Worm (Caenorhabditis elegans): ENCODE data around the gene srd-32.
A peak's percentile ranks its signal among the peaks of the same experiment; 100 is the strongest.

srd-32 gene

DNA sequence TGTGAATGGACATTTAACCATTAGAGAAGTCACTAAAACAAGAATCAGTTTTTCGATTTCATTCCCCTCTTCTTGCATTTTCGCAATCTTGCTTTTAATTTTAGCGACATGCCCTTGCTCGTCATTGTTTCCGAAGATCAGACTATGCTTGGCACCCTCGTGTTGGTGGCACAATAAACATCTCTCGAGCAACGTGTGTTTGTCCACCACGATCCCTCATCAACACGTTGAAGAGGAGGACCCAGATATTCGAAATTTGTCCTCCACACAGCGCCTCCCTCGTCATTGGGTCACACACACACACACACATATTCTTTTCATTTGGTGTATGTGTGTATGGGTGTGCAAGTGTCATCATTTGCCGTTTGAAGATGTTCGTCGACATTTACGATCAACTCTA is at the start of gene srd-32:
Gene srd-32, plus strand, starts transcription at position 301 of the 400 bp plus-strand sequence.
- TF ChIP-seq flt-1 (GFP tag; IDR thresholded peaks at IDR 0.05), result no peak
- no peak for TF ChIP-seq klf-2 (GFP tag; conservative IDR thresholded peaks at IDR 0.05)
- TF ChIP-seq tab-1 (GFP tag; IDR thresholded peaks at IDR 0.05), result no peak
- no peak for TF ChIP-seq ztf-23 (GFP tag; IDR thresholded peaks at IDR 0.05)
- TF ChIP-seq ztf-29 (GFP tag; IDR thresholded peaks at IDR 0.05), result no peak
- TF ChIP-seq ref-1 (GFP tag; conservative IDR thresholded peaks at IDR 0.05), result no peak
- no peak for TF ChIP-seq cog-1 (tag; optimal IDR thresholded peaks at IDR 0.05)

DNA sequence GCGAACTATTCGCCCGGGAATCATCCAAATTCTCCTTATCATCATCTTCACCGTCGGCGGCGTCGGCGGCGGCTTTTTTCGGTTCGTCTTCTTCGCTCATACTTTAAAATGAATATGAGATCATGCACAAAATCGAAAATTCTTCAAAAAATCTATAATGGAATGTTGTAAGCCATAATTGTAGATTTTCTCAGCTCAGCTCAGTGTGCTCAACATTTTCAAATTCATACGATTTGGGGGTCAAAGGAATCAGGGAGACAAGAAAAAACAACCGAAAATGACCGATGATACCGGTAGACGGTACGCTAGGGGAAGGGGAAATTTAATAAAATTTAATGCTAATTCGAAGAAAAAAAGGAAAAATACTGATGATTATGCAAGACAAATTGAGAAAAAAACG is 46.9 kb upstream of the srd-32 start, which contains the start of gene ccep-97:
Gene ccep-97, minus strand, starts transcription at position 101 of the 400 bp plus-strand sequence.
- TF ChIP-seq ztf-23 (GFP tag; IDR thresholded peaks at IDR 0.05), result no peak
- no peak for TF ChIP-seq klf-2 (GFP tag; conservative IDR thresholded peaks at IDR 0.05)
- TF ChIP-seq ztf-29 (GFP tag; IDR thresholded peaks at IDR 0.05), result no peak
- TF ChIP-seq flt-1 (GFP tag; IDR thresholded peaks at IDR 0.05), result no peak
- no peak for TF ChIP-seq cog-1 (tag; optimal IDR thresholded peaks at IDR 0.05)
- TF ChIP-seq T22C8.4 (GFP tag; IDR thresholded peaks at IDR 0.05), result no peak
- no peak for TF ChIP-seq tab-1 (GFP tag; IDR thresholded peaks at IDR 0.05)
- TF ChIP-seq med-1 (GFP tag; optimal IDR thresholded peaks at IDR 0.05; ENCODE audit: insufficient read depth), result no peak
- TF ChIP-seq ref-1 (GFP tag; conservative IDR thresholded peaks at IDR 0.05), result no peak

DNA sequence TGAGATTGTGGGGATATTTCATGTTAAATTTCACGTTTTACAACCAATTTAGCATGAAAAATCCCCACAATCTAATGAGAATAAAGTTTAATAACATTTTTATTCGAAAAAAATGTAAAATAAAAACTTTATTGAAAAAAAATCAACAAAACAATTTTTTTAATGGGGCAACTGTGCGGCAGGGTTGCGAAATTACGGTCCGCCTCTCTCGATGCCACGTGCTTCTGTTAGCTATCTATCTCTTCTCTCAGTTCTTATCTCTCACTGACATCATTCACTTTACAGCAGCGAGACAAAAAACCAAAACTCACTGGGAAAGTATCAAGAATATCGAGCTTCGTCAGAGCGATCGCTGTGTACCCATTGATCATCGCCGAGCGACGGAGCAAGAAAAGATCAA is 44.9 kb upstream of the srd-32 start:
- TF ChIP-seq T22C8.4 (GFP tag; IDR thresholded peaks at IDR 0.05), result no peak
- TF ChIP-seq cog-1 (tag; optimal IDR thresholded peaks at IDR 0.05), result no peak
- no peak for TF ChIP-seq flt-1 (GFP tag; IDR thresholded peaks at IDR 0.05)
- TF ChIP-seq ztf-23 (GFP tag; IDR thresholded peaks at IDR 0.05), result no peak
- TF ChIP-seq ztf-29 (GFP tag; IDR thresholded peaks at IDR 0.05), result no peak
- no peak for TF ChIP-seq klf-2 (GFP tag; conservative IDR thresholded peaks at IDR 0.05)

DNA sequence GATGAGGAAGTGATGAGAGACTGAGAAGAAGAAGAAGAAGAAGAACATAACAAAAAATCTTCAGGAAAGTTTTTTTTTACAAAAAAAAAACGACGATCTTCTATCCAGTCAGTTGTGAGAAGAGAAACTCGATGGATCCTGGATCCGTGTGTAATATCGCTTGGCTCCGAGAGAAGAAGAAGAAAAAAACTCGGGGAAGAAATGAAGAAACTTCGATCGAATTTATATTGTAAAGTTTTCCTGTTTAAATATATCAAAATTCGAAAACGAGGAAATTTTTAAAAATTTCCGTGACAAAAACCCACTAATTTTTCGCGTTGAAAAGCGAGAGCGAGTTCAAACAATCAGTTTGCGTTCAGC is 42.2 kb upstream of the srd-32 start, which contains the start of gene adss-1:
Gene adss-1, minus strand, starts transcription at position 101 of the 360 bp plus-strand sequence.
- TF ChIP-seq tab-1 (GFP tag; IDR thresholded peaks at IDR 0.05) (no peak), T22C8.4 (GFP tag; IDR thresholded peaks at IDR 0.05) (no peak), flt-1 (GFP tag; IDR thresholded peaks at IDR 0.05) (no peak), ref-1 (GFP tag; conservative IDR thresholded peaks at IDR 0.05) (no peak), ztf-29 (GFP tag; IDR thresholded peaks at IDR 0.05) (no peak), ztf-23 (GFP tag; IDR thresholded peaks at IDR 0.05) (no peak), med-1 (GFP tag; optimal IDR thresholded peaks at IDR 0.05; ENCODE audit: insufficient read depth) (no peak), cog-1 (tag; optimal IDR thresholded peaks at IDR 0.05) (no peak), klf-2 (GFP tag; conservative IDR thresholded peaks at IDR 0.05) (no peak)

DNA sequence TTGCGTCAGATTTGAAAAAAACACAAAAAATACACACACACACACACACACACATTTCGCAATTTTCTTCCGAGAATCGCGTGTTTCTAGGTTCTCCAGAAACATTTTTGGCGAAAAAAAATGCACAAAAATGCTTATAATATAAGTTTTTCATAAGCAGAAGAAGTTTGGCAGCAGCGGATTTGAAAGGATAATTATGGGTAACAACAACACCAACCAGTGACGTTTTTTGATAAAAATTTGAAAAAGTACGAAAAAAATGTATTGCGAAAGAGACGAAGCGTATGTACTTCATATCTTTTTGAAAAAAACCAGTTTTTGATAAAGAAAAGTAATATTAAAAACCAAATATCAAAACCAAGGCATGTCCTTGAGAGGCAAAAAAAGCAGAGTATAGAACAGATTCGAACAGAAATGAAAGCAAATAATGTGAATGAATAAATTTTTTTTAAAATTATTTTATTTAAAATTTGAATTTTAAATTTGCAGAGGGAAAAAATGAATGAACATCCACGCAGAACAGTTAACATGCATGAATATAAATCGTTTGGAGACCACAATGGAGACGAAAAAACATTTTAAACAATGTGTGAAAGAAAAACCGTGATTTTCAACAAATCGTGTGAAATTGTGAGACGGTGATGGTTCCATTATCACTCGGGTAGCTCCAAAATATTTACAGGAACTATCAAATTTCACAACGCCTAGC is 41.6 kb upstream of the srd-32 start:
- TF ChIP-seq klf-2 (GFP tag; conservative IDR thresholded peaks at IDR 0.05) (no peak), tab-1 (GFP tag; IDR thresholded peaks at IDR 0.05) (no peak), T22C8.4 (GFP tag; IDR thresholded peaks at IDR 0.05) (no peak), ztf-29 (GFP tag; IDR thresholded peaks at IDR 0.05) (no peak), ref-1 (GFP tag; conservative IDR thresholded peaks at IDR 0.05) (no peak), flt-1 (GFP tag; IDR thresholded peaks at IDR 0.05) (no peak), ztf-23 (GFP tag; IDR thresholded peaks at IDR 0.05) (no peak), cog-1 (tag; optimal IDR thresholded peaks at IDR 0.05) (no peak), med-1 (GFP tag; optimal IDR thresholded peaks at IDR 0.05; ENCODE audit: insufficient read depth) (no peak)

DNA sequence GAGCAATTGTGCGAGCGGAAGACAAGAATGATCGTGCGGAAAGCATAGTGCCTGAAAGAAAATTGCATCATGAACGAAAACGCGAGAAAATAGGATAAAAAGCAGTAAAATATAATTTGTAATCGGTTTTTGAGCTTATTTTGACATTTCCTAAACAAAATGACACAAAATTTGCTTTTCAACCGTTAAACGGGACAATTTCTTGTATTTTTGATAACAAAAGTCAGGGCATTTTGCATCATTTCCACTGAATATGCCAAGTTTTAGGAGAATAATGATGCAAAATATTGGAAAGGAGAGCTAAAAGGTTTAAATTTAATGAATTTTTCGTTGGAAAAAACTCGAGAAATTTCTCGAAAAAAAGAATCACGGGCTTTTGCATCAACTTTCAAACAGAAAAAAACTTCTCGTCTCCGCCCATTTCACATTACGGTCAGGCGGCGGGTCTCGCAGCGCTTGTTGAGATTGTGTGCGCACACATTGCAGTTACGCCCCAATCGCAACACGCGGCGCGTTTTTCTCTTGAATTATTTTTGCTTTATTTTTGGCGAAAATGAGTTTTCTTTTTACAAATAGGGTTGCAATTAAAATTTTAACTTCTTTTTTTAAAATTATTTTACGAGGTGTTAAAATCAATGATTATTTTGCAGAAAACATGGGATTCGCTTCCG is 38.6 kb upstream of the srd-32 start, which contains the start of the genes hsp-6 and C37H5.5:
Gene hsp-6, minus strand, starts transcription at position 51 of the 671 bp plus-strand sequence.
Gene C37H5.5, plus strand, starts transcription at position 651 of the 671 bp plus-strand sequence.
- TF ChIP-seq ztf-23 (GFP tag; IDR thresholded peaks at IDR 0.05), result peak; percentile 43; the same call in 1 of the 2 replicates
- TF ChIP-seq cog-1 (tag; optimal IDR thresholded peaks at IDR 0.05), result peak; percentile 40
- TF ChIP-seq ztf-29 (GFP tag; IDR thresholded peaks at IDR 0.05), result no peak
- 0 out of 2 replicates have a peak, but pooled peaks have one; percentile 55 for TF ChIP-seq flt-1 (GFP tag; IDR thresholded peaks at IDR 0.05)

DNA sequence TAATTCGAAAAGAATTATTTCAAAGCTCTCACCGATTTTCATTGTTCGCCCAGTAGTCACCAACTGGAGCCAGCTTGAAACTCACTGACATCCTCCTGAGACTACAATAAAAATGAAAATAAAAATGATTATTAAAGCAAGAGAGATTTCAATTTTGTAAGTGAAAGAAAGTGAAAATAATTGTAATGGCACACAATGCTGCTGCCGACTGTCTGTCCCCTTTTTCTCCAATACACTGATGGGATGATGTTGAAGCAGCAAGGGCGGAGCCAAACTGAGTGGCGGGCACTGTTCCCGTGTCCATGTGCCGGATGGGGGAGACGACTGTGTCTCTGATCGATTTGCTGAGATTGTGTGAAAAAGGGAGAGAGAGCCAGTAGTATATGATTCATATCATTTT is 31.2 kb upstream of the srd-32 start, which contains the start of gene C37H5.14:
Gene C37H5.14, minus strand, starts transcription at position 101 of the 400 bp plus-strand sequence.
- TF ChIP-seq T22C8.4 (GFP tag; IDR thresholded peaks at IDR 0.05), result no peak
- TF ChIP-seq ref-1 (GFP tag; conservative IDR thresholded peaks at IDR 0.05), result no peak
- TF ChIP-seq tab-1 (GFP tag; IDR thresholded peaks at IDR 0.05), result no peak
- no peak for TF ChIP-seq klf-2 (GFP tag; conservative IDR thresholded peaks at IDR 0.05)
- TF ChIP-seq med-1 (GFP tag; optimal IDR thresholded peaks at IDR 0.05; ENCODE audit: insufficient read depth), result no peak
- no peak for TF ChIP-seq ztf-23 (GFP tag; IDR thresholded peaks at IDR 0.05)
- TF ChIP-seq flt-1 (GFP tag; IDR thresholded peaks at IDR 0.05), result no peak
- no peak for TF ChIP-seq cog-1 (tag; optimal IDR thresholded peaks at IDR 0.05)
- TF ChIP-seq ztf-29 (GFP tag; IDR thresholded peaks at IDR 0.05), result no peak

DNA sequence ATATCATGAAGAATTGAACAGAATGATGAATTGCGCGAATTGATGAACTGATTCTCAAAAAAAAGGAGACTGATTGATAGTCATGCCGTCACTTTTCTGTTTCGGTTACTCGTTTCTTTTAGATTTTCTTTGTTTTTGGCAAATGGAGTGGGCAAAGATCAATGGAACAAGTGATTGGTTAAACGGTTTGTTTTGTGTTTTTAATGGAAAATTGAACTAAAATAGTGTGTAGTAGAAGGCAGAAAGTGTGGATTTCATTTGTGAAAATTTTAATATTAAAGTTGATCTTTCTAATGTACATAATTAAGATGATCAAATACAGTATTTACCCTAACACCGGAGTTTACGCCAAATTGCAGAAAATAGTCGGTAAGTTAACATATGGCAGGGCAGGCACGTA is 25.6 kb upstream of the srd-32 start, which contains the start of gene nas-9:
Gene nas-9, minus strand, starts transcription at position 101 of the 400 bp plus-strand sequence.
- TF ChIP-seq T22C8.4 (GFP tag; IDR thresholded peaks at IDR 0.05), result no peak
- no peak for TF ChIP-seq ztf-29 (GFP tag; IDR thresholded peaks at IDR 0.05)
- TF ChIP-seq tab-1 (GFP tag; IDR thresholded peaks at IDR 0.05), result no peak
- no peak for TF ChIP-seq ref-1 (GFP tag; conservative IDR thresholded peaks at IDR 0.05)
- no peak for TF ChIP-seq ztf-23 (GFP tag; IDR thresholded peaks at IDR 0.05)
- TF ChIP-seq klf-2 (GFP tag; conservative IDR thresholded peaks at IDR 0.05), result no peak
- TF ChIP-seq cog-1 (tag; optimal IDR thresholded peaks at IDR 0.05), result no peak
- no peak for TF ChIP-seq med-1 (GFP tag; optimal IDR thresholded peaks at IDR 0.05; ENCODE audit: insufficient read depth)
- TF ChIP-seq flt-1 (GFP tag; IDR thresholded peaks at IDR 0.05), result no peak

DNA sequence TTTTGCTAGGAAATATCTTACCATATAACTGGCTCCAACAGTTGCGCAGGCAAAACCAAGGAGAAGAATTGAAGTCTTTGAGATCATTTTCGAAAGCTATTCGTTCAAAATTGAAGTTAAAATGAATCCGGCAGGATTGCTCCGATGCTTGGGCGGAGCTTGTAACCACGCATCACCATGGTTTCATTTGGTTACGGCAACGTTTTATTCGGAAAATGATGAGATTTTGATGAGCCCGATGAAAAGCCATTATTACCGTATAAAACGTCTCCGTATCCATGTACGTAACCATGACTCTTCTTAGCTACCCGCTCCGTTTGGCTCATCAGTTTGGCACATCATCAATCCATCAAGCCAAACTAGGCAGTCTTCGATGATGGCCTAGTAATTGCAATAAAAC is 24.3 kb upstream of the srd-32 start, which contains the start of gene cwp-1:
Gene cwp-1, minus strand, starts transcription at position 101 of the 400 bp plus-strand sequence.
- no peak for TF ChIP-seq ref-1 (GFP tag; conservative IDR thresholded peaks at IDR 0.05)
- no peak for TF ChIP-seq flt-1 (GFP tag; IDR thresholded peaks at IDR 0.05)
- no peak for TF ChIP-seq cog-1 (tag; optimal IDR thresholded peaks at IDR 0.05)
- no peak for TF ChIP-seq klf-2 (GFP tag; conservative IDR thresholded peaks at IDR 0.05)
- TF ChIP-seq ztf-29 (GFP tag; IDR thresholded peaks at IDR 0.05), result no peak
- no peak for TF ChIP-seq med-1 (GFP tag; optimal IDR thresholded peaks at IDR 0.05; ENCODE audit: insufficient read depth)
- no peak for TF ChIP-seq ztf-23 (GFP tag; IDR thresholded peaks at IDR 0.05)
- no peak for TF ChIP-seq T22C8.4 (GFP tag; IDR thresholded peaks at IDR 0.05)
- TF ChIP-seq tab-1 (GFP tag; IDR thresholded peaks at IDR 0.05), result no peak
